Worm (Caenorhabditis elegans) whole organism, L1 larva: ENCODE measurements around the gene Y53C12A.11.

Experiments used
- Y116A8C.19 ChIP-seq: sonication (generic microtip); optimal IDR thresholded peaks from 2 replicates; lab custom pipeline; 2016; ENCODE audit warnings: missing compliant biosample characterization, missing genetic modification characterization, borderline replicate concordance
- ces-1 ChIP-seq: fragments of 150-350 bp; optimal IDR thresholded peaks from 2 replicates; lab custom pipeline; 2014; ENCODE audit warnings: missing biosample characterization, missing genetic modification reagents, missing genetic modification characterization
- lin-13 ChIP-seq: fragments of 150-350 bp; optimal IDR thresholded peaks from 2 replicates; lab custom pipeline; 2014; ENCODE audit warnings: missing biosample characterization, missing genetic modification reagents, missing genetic modification characterization
- lin-39 ChIP-seq: fragments of 150-350 bp; optimal IDR thresholded peaks from 2 replicates; lab custom pipeline; 2014; ENCODE audit warnings: missing biosample characterization, missing genetic modification reagents, missing genetic modification characterization
- nhr-11 ChIP-seq: fragments of 150-350 bp; optimal IDR thresholded peaks from 2 replicates; lab custom pipeline; 2014; ENCODE audit warnings: missing biosample characterization, missing genetic modification characterization
- nhr-237 ChIP-seq: fragments of 150-350 bp; optimal IDR thresholded peaks from 2 replicates; lab custom pipeline; 2014; ENCODE audit warnings: missing biosample characterization, missing genetic modification characterization
- pag-3 ChIP-seq: sonication (generic microtip); optimal IDR thresholded peaks from 2 replicates; lab custom pipeline; 2017; ENCODE audit warnings: missing genetic modification characterization, mild to moderate bottlenecking, missing compliant biosample characterization, antibody characterized with exemption, borderline replicate concordance; ENCODE audit not compliant: insufficient read depth
- snpc-4 ChIP-seq: fragments of 150-350 bp; optimal IDR thresholded peaks from 2 replicates; lab custom pipeline; 2014; ENCODE audit warnings: missing biosample characterization, missing genetic modification characterization
- vab-15 ChIP-seq: sonication (generic microtip); optimal IDR thresholded peaks from 2 replicates; lab custom pipeline; 2017; ENCODE audit warnings: missing genotype, mild to moderate bottlenecking, missing genetic modification characterization, missing compliant biosample characterization
- ztf-4 ChIP-seq: fragments of 150-350 bp; optimal IDR thresholded peaks from 2 replicates; lab custom pipeline; 2014; ENCODE audit warnings: missing biosample characterization, missing genetic modification characterization

- TF ChIP-seq vab-15 (tag; lab: Kevin White, UChicago) (no peak), lin-39 (tag; lab: Kevin White, UChicago) (no peak), Y116A8C.19 (tag; lab: Kevin White, UChicago) (no peak), pag-3 (tag; lab: Kevin White, UChicago) (no peak), ztf-4 (tag; lab: Kevin White, UChicago) (no peak), nhr-11 (tag; lab: Kevin White, UChicago) (no peak), nhr-237 (tag; lab: Kevin White, UChicago) (no peak), ces-1 (no peak), snpc-4 (tag; lab: Kevin White, UChicago) (no peak), lin-13 (GFP tag; lab: Kevin White, UChicago) (no peak)
Observed at ce11 chrII:9725056-9725455, 6.6 kb upstream of the Y53C12A.11 start.
